Fruit fly (Drosophila melanogaster): ENCODE results near the gene Tango1.

The Tango1 gene

dm6 chr2L:6663562-6664051 lies 14.4 kb downstream of the Tango1 start, which contains the start of the genes CG13771, CG34310 and cup:
Gene CG13771, minus strand, starts transcription at chr2L:6663612.
Gene CG34310, plus strand, starts transcription at chr2L:6663664.
Gene cup, plus strand, starts transcription at chr2L:6663664.
- TF ChIP-seq Eip78C (GFP tag) (peak; percentile 54), CG9139 (GFP tag; optimal IDR thresholded peaks at IDR 0.05) (no peak)

DNA sequence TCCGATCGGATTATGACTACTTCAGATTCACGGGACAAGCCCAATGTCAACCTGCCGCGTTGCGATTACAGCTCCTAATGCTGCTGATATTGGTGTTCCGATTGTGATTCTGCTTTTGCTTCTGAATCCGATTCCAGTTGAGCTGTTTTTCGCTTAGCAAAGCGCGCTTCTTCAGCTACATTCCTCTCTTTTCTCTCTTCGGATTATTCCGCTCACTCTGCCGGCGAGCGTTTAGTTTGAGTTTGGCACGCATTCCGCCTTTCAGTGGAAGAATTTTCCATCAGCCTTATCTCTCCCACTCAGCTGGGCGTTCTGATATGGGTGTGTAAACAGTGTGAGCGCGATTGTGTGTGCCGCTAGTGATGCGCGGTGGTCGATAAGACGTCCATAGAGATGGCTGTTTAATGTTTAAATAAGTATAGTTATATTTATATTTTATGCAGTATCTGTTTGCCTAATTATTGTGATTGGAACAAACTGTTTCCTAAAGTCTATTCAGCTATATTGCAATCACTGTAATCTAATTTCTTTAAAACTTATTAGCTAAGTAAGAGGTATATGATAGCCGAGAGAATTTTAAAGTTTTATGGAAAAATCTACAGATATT lies 18.6 kb downstream of the Tango1 start, which contains the start of gene Galt:
Galt (minus strand) TSS at position 315 of the 607 bp plus-strand sequence.
- TF ChIP-seq CG8632 (GFP tag; optimal IDR thresholded peaks at IDR 0.05) (peak; percentile 35), CG31627 (GFP tag; optimal IDR thresholded peaks at IDR 0.05) (peak; percentile 8), CG6163 (GFP tag; IDR thresholded peaks at IDR 0.05) (peak; percentile 61; the same call in 2 of the 3 replicates), Gug (GFP tag; IDR thresholded peaks at IDR 0.05) (no peak), CG6792 (GFP tag; optimal IDR thresholded peaks at IDR 0.05) (peak; percentile 36), CG11294 (GFP tag; IDR thresholded peaks at IDR 0.05) (no peak), achi (GFP tag; optimal IDR thresholded peaks at IDR 0.05) (peak; percentile 43), CG3032 (tag; optimal IDR thresholded peaks at IDR 0.05) (peak; percentile 49), CG16779 (tag; optimal IDR thresholded peaks at IDR 0.05) (peak; percentile 37), topi (GFP tag; optimal IDR thresholded peaks at IDR 0.05) (peak; percentile 42), net (GFP tag; optimal IDR thresholded peaks at IDR 0.05) (peak; percentile 49), CG8119 (GFP tag; IDR thresholded peaks at IDR 0.05) (peak; percentile 23; the same call in 2 of the 3 replicates), CG34406 (GFP tag; optimal IDR thresholded peaks at IDR 0.05) (peak; percentile 34), Sox15 (GFP tag; optimal IDR thresholded peaks at IDR 0.05) (no peak), Smox (GFP tag; optimal IDR thresholded peaks at IDR 0.05) (no peak), vri (GFP tag; optimal IDR thresholded peaks at IDR 0.05) (peak; percentile 33), CG8319 (GFP tag; optimal IDR thresholded peaks at IDR 0.05) (no peak), CG10631 (GFP tag; optimal IDR thresholded peaks at IDR 0.05) (peak; percentile 66), salr (GFP tag; optimal IDR thresholded peaks at IDR 0.05) (no peak), CG1621 (tag; optimal IDR thresholded peaks at IDR 0.05) (no peak), Ets96B (tag; optimal IDR thresholded peaks at IDR 0.05) (peak; percentile 42), CG15336 (GFP tag; IDR thresholded peaks at IDR 0.05) (no peak), Eip75B (GFP tag; optimal IDR thresholded peaks at IDR 0.05) (peak; percentile 42), Eip78C (GFP tag) (peak; percentile 80), esn (GFP tag; optimal IDR thresholded peaks at IDR 0.05) (peak; percentile 67), svp (GFP tag) (peak; percentile 79), ss (GFP tag; optimal IDR thresholded peaks at IDR 0.05) (peak in 1 of 2 experiments; percentile 64), Hr39 (GFP tag; optimal IDR thresholded peaks at IDR 0.05) (peak; percentile 17), lz (GFP tag; optimal IDR thresholded peaks at IDR 0.05) (peak; percentile 49), CG7368 (GFP tag; optimal IDR thresholded peaks at IDR 0.05) (no peak), Sox14 (GFP tag; optimal IDR thresholded peaks at IDR 0.05) (peak; percentile 31), CG6854 (GFP tag; optimal IDR thresholded peaks at IDR 0.05) (peak; percentile 86), dsx (GFP tag; optimal IDR thresholded peaks at IDR 0.05; ENCODE audit: poor library complexity, severe bottlenecking) (no peak), cyc (GFP tag; optimal IDR thresholded peaks at IDR 0.05) (peak; percentile 9), Met (GFP tag; optimal IDR thresholded peaks at IDR 0.05) (peak; percentile 52), Sox102F (GFP tag; optimal IDR thresholded peaks at IDR 0.05) (no peak), OdsH (GFP tag; optimal IDR thresholded peaks at IDR 0.05) (no peak), fkh (GFP tag; optimal IDR thresholded peaks at IDR 0.05) (peak; percentile 98), CG10669 (GFP tag; optimal IDR thresholded peaks at IDR 0.05) (no peak), acj6 (GFP tag; optimal IDR thresholded peaks at IDR 0.05) (peak; percentile 34), eg (GFP tag; IDR thresholded peaks at IDR 0.05) (no peak; the same call in 2 of the 3 replicates), CG6276 (GFP tag; optimal IDR thresholded peaks at IDR 0.05) (no peak)
